Worm (Caenorhabditis elegans) whole organism, midembryonic: ENCODE results near the gene emb-8.

Experiments
- T22C8.4 ChIP-seq: fragments of 200-800 bp; sonication (Bioruptor generic); IDR thresholded peaks from 2 replicates; pipeline ENCODE4 v1.3.6; 2022; ENCODE audit warnings: missing genetic modification characterization, missing compliant biosample characterization
- cog-1 ChIP-seq: sonication (generic microtip); optimal IDR thresholded peaks from 2 replicates; lab custom pipeline; 2016; ENCODE audit warnings: missing genetic modification characterization, missing compliant biosample characterization
- flt-1 ChIP-seq: fragments of 200-800 bp; sonication (Bioruptor generic); IDR thresholded peaks from 2 replicates; pipeline ENCODE4 v1.3.6; 2022; ENCODE audit warnings: missing genetic modification characterization, missing compliant biosample characterization
- klf-2 ChIP-seq: fragments of 200-800 bp; sonication (Bioruptor generic); conservative IDR thresholded peaks from 2 replicates; pipeline ENCODE4 v1.3.6; 2022; ENCODE audit warnings: missing genetic modification reagents, missing genetic modification characterization, missing compliant biosample characterization
- med-1 ChIP-seq: sonication (generic microtip); optimal IDR thresholded peaks from 2 replicates; lab custom pipeline; 2017; ENCODE audit warnings: missing genetic modification characterization, mild to moderate bottlenecking, missing compliant biosample characterization, antibody characterized with exemption, missing genetic modification reagents; ENCODE audit not compliant: insufficient read depth
- ref-1 ChIP-seq: fragments of 200-800 bp; sonication (Bioruptor generic); conservative IDR thresholded peaks from 2 replicates; pipeline ENCODE4 v1.3.6; 2022; ENCODE audit warnings: missing genetic modification reagents, missing genetic modification characterization, missing compliant biosample characterization
- tab-1 ChIP-seq: fragments of 200-800 bp; sonication (Bioruptor generic); IDR thresholded peaks from 2 replicates; pipeline ENCODE4 v1.3.6; 2022; ENCODE audit warnings: missing genetic modification characterization, missing compliant biosample characterization

DNA sequence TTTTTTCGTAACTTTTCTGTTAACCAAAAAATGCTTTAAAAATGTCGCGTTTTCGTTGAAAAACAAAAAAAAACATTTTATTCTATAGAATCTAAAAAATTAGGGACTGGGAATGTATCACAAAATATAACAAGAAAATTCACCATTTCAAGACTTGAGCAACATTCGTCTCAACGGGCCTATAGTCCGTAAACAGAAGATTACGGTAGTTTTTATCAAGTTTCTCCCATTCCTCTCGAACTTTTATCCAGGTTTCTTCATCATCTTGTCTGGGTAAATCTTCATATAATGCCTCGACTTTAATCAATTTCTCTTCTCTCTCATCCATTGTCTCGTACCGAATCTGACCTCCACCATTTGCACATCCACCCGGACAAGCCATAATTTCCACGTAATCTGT, 44.1 kb downstream of the emb-8 start:
- TF ChIP-seq ref-1 (no peak), med-1 (GFP tag; lab: Kevin White, UChicago) (no peak), flt-1 (GFP tag; lab: Robert Waterston, UW) (no peak), klf-2 (GFP tag; lab: Robert Waterston, UW) (no peak), T22C8.4 (GFP tag; lab: Robert Waterston, UW) (no peak), tab-1 (no peak), cog-1 (tag; lab: Kevin White, UChicago) (no peak)
